Fruit fly (Drosophila melanogaster) whole organism, embryonic: ENCODE measurements around the gene drm.

Source experiments
- Abd-B ChIP-seq: fragments of 200-800 bp; sonication (Bioruptor generic); optimal IDR thresholded peaks from 2 replicates; lab custom pipeline; 2018; ENCODE audit warnings: missing biosample characterization, mild to moderate bottlenecking, missing genetic modification characterization, moderate library complexity
- CG10462 ChIP-seq: fragments of 200-800 bp; sonication (Bioruptor generic); optimal IDR thresholded peaks from 2 replicates; lab custom pipeline; 2016; ENCODE audit warnings: missing biosample characterization, missing genetic modification characterization
- CG10654 ChIP-seq: fragments of 200-800 bp; sonication (Bioruptor generic); optimal IDR thresholded peaks from 2 replicates; lab custom pipeline; 2016; ENCODE audit warnings: missing biosample characterization, missing genetic modification characterization
- CG11247 ChIP-seq: fragments of 200-800 bp; sonication (Bioruptor generic); IDR thresholded peaks from 2 replicates; pipeline ENCODE4 v1.3.6; 2022; ENCODE audit warnings: missing biosample characterization, missing genetic modification characterization
- CG11695 ChIP-seq: fragments of 200-800 bp; sonication (Bioruptor generic); IDR thresholded peaks from 3 replicates; pipeline ENCODE4 v1.3.6; 2022; ENCODE audit warnings: missing biosample characterization, missing genetic modification characterization
- CG12659 ChIP-seq: fragments of 200-800 bp; sonication (Bioruptor generic); optimal IDR thresholded peaks from 3 replicates; lab custom pipeline; 2017; ENCODE audit warnings: mild to moderate bottlenecking, missing biosample characterization, missing genetic modification reagents, missing genetic modification characterization
- CG13624 ChIP-seq: fragments of 200-800 bp; sonication (Bioruptor generic); optimal IDR thresholded peaks from 2 replicates; lab custom pipeline; 2016; ENCODE audit warnings: missing biosample characterization, missing genetic modification characterization
- CG1603 ChIP-seq: fragments of 200-800 bp; sonication (Bioruptor generic); optimal IDR thresholded peaks from 2 replicates; lab custom pipeline; 2019; ENCODE audit warnings: missing biosample characterization, mild to moderate bottlenecking, missing genetic modification characterization, moderate library complexity
- CG18619 ChIP-seq: fragments of 200-800 bp; sonication (Bioruptor generic); optimal IDR thresholded peaks from 3 replicates; lab custom pipeline; 2017; ENCODE audit warnings: missing biosample characterization, mild to moderate bottlenecking, missing genetic modification characterization
- CG33213 ChIP-seq: fragments of 200-800 bp; sonication (Bioruptor generic); optimal IDR thresholded peaks from 3 replicates; lab custom pipeline; 2016; ENCODE audit warnings: missing biosample characterization, missing genetic modification characterization
- CG33557 ChIP-seq: fragments of 200-800 bp; sonication (Bioruptor generic); optimal IDR thresholded peaks from 2 replicates; lab custom pipeline; 2019; ENCODE audit warnings: missing biosample characterization, mild to moderate bottlenecking, missing genetic modification characterization, moderate library complexity
- CG4328 ChIP-seq: fragments of 200-800 bp; sonication (Bioruptor generic); optimal IDR thresholded peaks from 3 replicates; lab custom pipeline; 2017; ENCODE audit warnings: missing biosample characterization, missing genetic modification reagents, missing genetic modification characterization
- CG9797 ChIP-seq: fragments of 200-800 bp; sonication (Bioruptor generic); optimal IDR thresholded peaks from 3 replicates; lab custom pipeline; 2018; ENCODE audit warnings: missing biosample characterization, mild to moderate bottlenecking, missing genetic modification characterization
- CG9932 ChIP-seq: fragments of 200-800 bp; sonication (Bioruptor generic); IDR thresholded peaks from 2 replicates; pipeline ENCODE4 v1.3.6; 2022; ENCODE audit warnings: missing biosample characterization, missing genetic modification characterization
- Camta ChIP-seq: fragments of 200-800 bp; sonication (Bioruptor generic); optimal IDR thresholded peaks from 2 replicates; lab custom pipeline; 2016; ENCODE audit warnings: missing biosample characterization, missing genetic modification characterization
- CoRest ChIP-seq: fragments of 200-800 bp; sonication (Bioruptor generic); optimal IDR thresholded peaks from 3 replicates; lab custom pipeline; 2018; ENCODE audit warnings: missing biosample characterization, mild to moderate bottlenecking, missing genetic modification characterization, moderate library complexity
- CrebB ChIP-seq: fragments of 200-800 bp; sonication (Bioruptor generic); optimal IDR thresholded peaks from 3 replicates; lab custom pipeline; 2018; ENCODE audit warnings: missing biosample characterization, mild to moderate bottlenecking, missing genetic modification characterization
- Doc2 ChIP-seq: fragments of 200-800 bp; sonication (Bioruptor generic); IDR thresholded peaks from 2 replicates; pipeline ENCODE4 v1.3.6; 2022; ENCODE audit warnings: missing biosample characterization, missing genetic modification characterization
- E2f2 ChIP-seq: fragments of 200-800 bp; sonication (Bioruptor generic); IDR thresholded peaks from 2 replicates; pipeline ENCODE4 v1.3.6; 2022; ENCODE audit warnings: missing biosample characterization, missing genetic modification characterization
- Fer2 ChIP-seq: fragments of 200-800 bp; sonication (Bioruptor generic); optimal IDR thresholded peaks from 2 replicates; lab custom pipeline; 2018; ENCODE audit warnings: missing biosample characterization, mild to moderate bottlenecking, missing genetic modification characterization, moderate library complexity
- Jarid2 ChIP-seq: fragments of 200-800 bp; sonication (Bioruptor generic); optimal IDR thresholded peaks from 3 replicates; lab custom pipeline; 2017; ENCODE audit warnings: mild to moderate bottlenecking, missing biosample characterization, missing genetic modification reagents, missing genetic modification characterization
- Lhr ChIP-seq: fragments of 200-800 bp; sonication (Bioruptor generic); optimal IDR thresholded peaks from 3 replicates; lab custom pipeline; 2017; ENCODE audit warnings: mild to moderate bottlenecking, missing biosample characterization, missing genetic modification reagents, missing genetic modification characterization
- Poxn ChIP-seq: fragments of 200-800 bp; sonication (Bioruptor generic); IDR thresholded peaks from 2 replicates; pipeline ENCODE4 v1.3.6; 2022; ENCODE audit warnings: missing biosample characterization, missing genetic modification characterization
- Rx ChIP-seq: fragments of 200-800 bp; sonication (Bioruptor generic); IDR thresholded peaks from 2 replicates; pipeline ENCODE4 v1.3.6; 2022; ENCODE audit warnings: missing biosample characterization, missing genetic modification characterization
- abd-A ChIP-seq: fragments of 200-800 bp; sonication (Bioruptor generic); optimal IDR thresholded peaks from 3 replicates; lab custom pipeline; 2019; ENCODE audit warnings: missing biosample characterization, mild to moderate bottlenecking, missing genetic modification characterization, moderate library complexity
- ac ChIP-seq: fragments of 200-800 bp; sonication (Bioruptor generic); optimal IDR thresholded peaks from 3 replicates; lab custom pipeline; 2017; ENCODE audit warnings: missing biosample characterization, mild to moderate bottlenecking, missing genetic modification characterization
- amos ChIP-seq: fragments of 200-800 bp; sonication (Bioruptor generic); IDR thresholded peaks from 2 replicates; pipeline ENCODE4 v1.3.6; 2022; ENCODE audit warnings: missing biosample characterization, missing genetic modification characterization; ENCODE audit not compliant: partially characterized antibody
- bowl ChIP-seq: fragments of 200-800 bp; sonication (Bioruptor generic); IDR thresholded peaks from 2 replicates; pipeline ENCODE4 v1.3.6; 2022; ENCODE audit warnings: missing biosample characterization, missing genetic modification characterization
- cg ChIP-seq: fragments of 200-800 bp; sonication (Bioruptor generic); optimal IDR thresholded peaks from 3 replicates; lab custom pipeline; 2019; ENCODE audit warnings: missing biosample characterization, mild to moderate bottlenecking, missing genetic modification characterization, moderate library complexity
- chm ChIP-seq: fragments of 200-800 bp; sonication (Bioruptor generic); IDR thresholded peaks from 2 replicates; pipeline ENCODE4 v1.3.6; 2022; ENCODE audit warnings: missing biosample characterization, missing genetic modification characterization
- chn ChIP-seq: fragments of 200-800 bp; sonication (Bioruptor generic); optimal IDR thresholded peaks from 2 replicates; lab custom pipeline; 2016; ENCODE audit warnings: missing biosample characterization, missing genetic modification characterization
- dmrt99B ChIP-seq: fragments of 200-800 bp; sonication (Bioruptor generic); optimal IDR thresholded peaks from 2 replicates; lab custom pipeline; 2018; ENCODE audit warnings: missing biosample characterization, mild to moderate bottlenecking, missing genetic modification characterization, moderate library complexity
- dysf ChIP-seq: fragments of 200-800 bp; sonication (Bioruptor generic); IDR thresholded peaks from 3 replicates; pipeline ENCODE4 v1.3.6; 2022; ENCODE audit warnings: missing biosample characterization, missing genetic modification characterization
- fd102C ChIP-seq: fragments of 200-800 bp; sonication (Bioruptor generic); optimal IDR thresholded peaks from 2 replicates; lab custom pipeline; 2018; ENCODE audit warnings: missing biosample characterization, mild to moderate bottlenecking, missing genetic modification characterization, moderate library complexity
- fd96Cb ChIP-seq: fragments of 200-800 bp; sonication (Bioruptor generic); optimal IDR thresholded peaks from 2 replicates; lab custom pipeline; 2018; ENCODE audit warnings: missing biosample characterization, mild to moderate bottlenecking, missing genetic modification characterization, moderate library complexity
- knrl ChIP-seq: fragments of 200-800 bp; sonication (Bioruptor generic); IDR thresholded peaks from 3 replicates; pipeline ENCODE4 v1.3.6; 2022; ENCODE audit warnings: missing biosample characterization, missing genetic modification characterization; ENCODE audit not compliant: partially characterized antibody
- lab ChIP-seq: fragments of 200-800 bp; sonication (Bioruptor generic); optimal IDR thresholded peaks from 3 replicates; lab custom pipeline; 2017; ENCODE audit warnings: missing biosample characterization, missing genetic modification characterization, mild to moderate bottlenecking, moderate library complexity, missing genetic modification reagents
- lov ChIP-seq, 2 experiments: fragments of 200-800 bp in 1 of 2; fragments of >200 bp in 1 of 2; sonication (Bioruptor generic) in 1 of 2; IDR thresholded peaks in 1 of 2; optimal IDR thresholded peaks in 1 of 2; 2 replicates in 1 of 2; 3 replicates in 1 of 2; pipeline versions ENCODE4 v1.3.6 to Lab custom; 2017 to 2022; ENCODE audit warnings: missing biosample characterization in 1 of 2, missing genetic modification characterization in 1 of 2
- nmo ChIP-seq: fragments of 200-800 bp; sonication (Bioruptor generic); optimal IDR thresholded peaks from 2 replicates; lab custom pipeline; 2018; ENCODE audit warnings: missing biosample characterization, mild to moderate bottlenecking, missing genetic modification characterization, moderate library complexity
- onecut ChIP-seq: fragments of 200-800 bp; sonication (Bioruptor generic); IDR thresholded peaks from 2 replicates; pipeline ENCODE4 v1.3.6; 2022; ENCODE audit warnings: missing biosample characterization, missing genetic modification characterization
- salm ChIP-seq: fragments of 200-800 bp; sonication (Bioruptor generic); optimal IDR thresholded peaks from 2 replicates; lab custom pipeline; 2018; ENCODE audit warnings: missing biosample characterization, mild to moderate bottlenecking, missing genetic modification characterization
- sc ChIP-seq, 3 experiments: fragments of >200 bp in 2 of 3; fragments of 200-800 bp in 1 of 3; sonication (Bioruptor generic) in 1 of 3; optimal IDR thresholded peaks; 2 replicates in 2 of 3; 3 replicates in 1 of 3; lab custom pipeline; 2017; ENCODE audit warnings: mild to moderate bottlenecking in 1 of 3, missing biosample characterization in 1 of 3, missing genetic modification characterization in 1 of 3, missing genetic modification reagents in 1 of 3
- seq ChIP-seq: fragments of 200-800 bp; sonication (Bioruptor generic); IDR thresholded peaks from 2 replicates; pipeline ENCODE4 v1.3.6; 2022; ENCODE audit warnings: missing biosample characterization, missing genetic modification characterization
- sr ChIP-seq: fragments of 200-800 bp; sonication (Bioruptor generic); IDR thresholded peaks from 3 replicates; pipeline ENCODE4 v1.3.6; 2022; ENCODE audit warnings: missing biosample characterization, missing genetic modification characterization
- stc ChIP-seq: fragments of 200-800 bp; sonication (Bioruptor generic); IDR thresholded peaks from 2 replicates; pipeline ENCODE4 v1.3.6; 2022; ENCODE audit warnings: missing biosample characterization, missing genetic modification characterization
- tap ChIP-seq: fragments of 200-800 bp; optimal IDR thresholded peaks from 3 replicates; lab custom pipeline; 2019; ENCODE audit warnings: missing biosample characterization, mild to moderate bottlenecking, missing genetic modification characterization, moderate library complexity
- trh ChIP-seq: fragments of 200-800 bp; sonication (Bioruptor generic); optimal IDR thresholded peaks from 2 replicates; lab custom pipeline; 2016; ENCODE audit warnings: missing biosample characterization, missing genetic modification characterization
- tx ChIP-seq: fragments of 200-800 bp; sonication (Bioruptor generic); optimal IDR thresholded peaks from 2 replicates; lab custom pipeline; 2016; ENCODE audit warnings: missing biosample characterization, missing genetic modification characterization
- wor ChIP-seq: fragments of 200-800 bp; sonication (Bioruptor generic); IDR thresholded peaks from 2 replicates; pipeline ENCODE4 v1.3.6; 2022; ENCODE audit warnings: missing biosample characterization, missing genetic modification characterization
- z ChIP-seq: fragments of 200-800 bp; sonication (Bioruptor generic); IDR thresholded peaks from 3 replicates; pipeline ENCODE4 v1.3.6; 2022; ENCODE audit warnings: missing biosample characterization, missing genetic modification characterization

The drm gene

dm6 chr2L:3539412-3539743 lies 331 bp downstream of the drm start (continued):
- no peak for TF ChIP-seq CG9932 (GFP tag; lab: Robert Waterston, UW)
- TF ChIP-seq amos (GFP tag; lab: Robert Waterston, UW) = 0 out of 2 replicates have a peak, but pooled peaks have one; percentile 13
- no peak for TF ChIP-seq CG10654 (GFP tag; lab: Kevin White, UChicago)
- no peak for TF ChIP-seq chn (GFP tag; lab: Kevin White, UChicago)
- no peak for TF ChIP-seq lab (GFP tag; lab: Kevin White, UChicago)
- peak; percentile 65 for TF ChIP-seq Jarid2 (GFP tag; lab: Kevin White, UChicago)
- peak; percentile 3 for TF ChIP-seq nmo
- TF ChIP-seq dysf (GFP tag; lab: Robert Waterston, UW) = no peak
- no peak for TF ChIP-seq CG13624 (GFP tag; lab: Kevin White, UChicago)
- TF ChIP-seq fd102C (GFP tag; lab: Kevin White, UChicago) = no peak
- no peak for TF ChIP-seq Doc2 (GFP tag; lab: Robert Waterston, UW)
- TF ChIP-seq chm (GFP tag; lab: Robert Waterston, UW) = no peak
- no peak for TF ChIP-seq CG4328 (GFP tag; lab: Kevin White, UChicago)
- no peak for TF ChIP-seq sr (GFP tag; lab: Robert Waterston, UW)
- TF ChIP-seq CG9797 (GFP tag; lab: Kevin White, UChicago) = no peak
- TF ChIP-seq onecut (GFP tag; lab: Robert Waterston, UW) = no peak
- TF ChIP-seq dmrt99B (tag; lab: Kevin White, UChicago) = no peak
- no peak for TF ChIP-seq Lhr (GFP tag; lab: Kevin White, UChicago)
- TF ChIP-seq bowl = peak; percentile 93

- TF ChIP-seq CG11695 (GFP tag; lab: Robert Waterston, UW) = no peak
- TF ChIP-seq Camta (GFP tag; lab: Kevin White, UChicago) = no peak
- no peak for TF ChIP-seq tx (GFP tag; lab: Kevin White, UChicago)
- no peak for TF ChIP-seq sc (optimal IDR thresholded peaks at IDR 0.05; lab: Kevin White, UChicago)
- no peak for TF ChIP-seq sc (GFP tag; optimal IDR thresholded peaks at IDR 0.05; lab: Kevin White, UChicago)
- no peak for TF ChIP-seq CG1603 (tag; lab: Kevin White, UChicago)
- TF ChIP-seq stc (GFP tag; lab: Robert Waterston, UW) = no peak
- no peak for TF ChIP-seq seq
- no peak for TF ChIP-seq CG33557
- peak; percentile 69 for TF ChIP-seq chm (GFP tag; lab: Robert Waterston, UW)
- no peak for TF ChIP-seq E2f2 (GFP tag; lab: Robert Waterston, UW)
- no peak for TF ChIP-seq wor
- no peak for TF ChIP-seq Fer2 (tag; lab: Kevin White, UChicago)
- no peak for TF ChIP-seq CG12659
- TF ChIP-seq lov (optimal IDR thresholded peaks at IDR 0.05; lab: Kevin White, UChicago) = peak; percentile 4
- TF ChIP-seq lov (GFP tag; IDR thresholded peaks at IDR 0.05; lab: Robert Waterston, UW) = no peak
- TF ChIP-seq z (GFP tag; lab: Robert Waterston, UW) = peak; percentile 89
- TF ChIP-seq CrebB (tag; lab: Kevin White, UChicago) = no peak
- no peak for TF ChIP-seq CG10462 (GFP tag; lab: Kevin White, UChicago)
- no peak for TF ChIP-seq Poxn (GFP tag; lab: Robert Waterston, UW)
- no peak for TF ChIP-seq CG18619
- TF ChIP-seq fd96Cb (tag; lab: Kevin White, UChicago) = no peak
- peak; percentile 42 for TF ChIP-seq CoRest (tag; lab: Kevin White, UChicago)
- no peak for TF ChIP-seq salm (tag; lab: Kevin White, UChicago)
- no peak for TF ChIP-seq tap (tag; lab: Kevin White, UChicago)
- TF ChIP-seq Rx = no peak
- no peak for TF ChIP-seq CG33213 (GFP tag; lab: Kevin White, UChicago)
- no peak for TF ChIP-seq ac (GFP tag; lab: Kevin White, UChicago)
- TF ChIP-seq cg = peak; percentile 76
- no peak for TF ChIP-seq abd-A
- TF ChIP-seq trh (GFP tag; lab: Kevin White, UChicago) = no peak
- TF ChIP-seq knrl (GFP tag; lab: Robert Waterston, UW) = no peak
- no peak for TF ChIP-seq Abd-B (GFP tag; lab: Kevin White, UChicago)
- TF ChIP-seq CG11247 (GFP tag; lab: Robert Waterston, UW) = no peak
Observed at dm6 chr2L:3539996-3540395, 949 bp downstream of the drm start.
